Fruit fly (Drosophila melanogaster) whole organism, embryonic: Measurements from ENCODE around the gene CG6168.
A peak's percentile ranks its signal among the peaks of the same experiment; 100 is the strongest.

ENCODE experiments used
- Abd-B ChIP-seq: fragments of 200-800 bp; sonication (Bioruptor generic); optimal IDR thresholded peaks from 2 replicates; lab custom pipeline; 2018; ENCODE audit warnings: missing biosample characterization, mild to moderate bottlenecking, missing genetic modification characterization, moderate library complexity
- B-H2 ChIP-seq: fragments of 200-800 bp; sonication (Bioruptor generic); optimal IDR thresholded peaks from 2 replicates; lab custom pipeline; 2018; ENCODE audit warnings: missing biosample characterization, mild to moderate bottlenecking, missing genetic modification characterization
- CG11247 ChIP-seq: fragments of 200-800 bp; sonication (Bioruptor generic); IDR thresholded peaks from 2 replicates; pipeline ENCODE4 v1.3.6; 2022; ENCODE audit warnings: missing biosample characterization, missing genetic modification characterization
- CG12155 ChIP-seq: fragments of 200-800 bp; sonication (Bioruptor generic); optimal IDR thresholded peaks from 3 replicates; lab custom pipeline; 2016; ENCODE audit warnings: missing biosample characterization, missing genetic modification characterization
- CG14014 ChIP-seq: fragments of 200-800 bp; sonication (Bioruptor generic); IDR thresholded peaks from 2 replicates; pipeline ENCODE4 v1.3.6; 2022; ENCODE audit warnings: missing biosample characterization, missing genetic modification characterization
- CG14050 ChIP-seq: fragments of 200-800 bp; sonication (Bioruptor generic); IDR thresholded peaks from 3 replicates; pipeline ENCODE4 v1.3.6; 2022; ENCODE audit warnings: missing biosample characterization, missing genetic modification characterization
- CG14710 ChIP-seq: fragments of 200-800 bp; sonication (Bioruptor generic); optimal IDR thresholded peaks from 3 replicates; lab custom pipeline; 2019; ENCODE audit warnings: missing biosample characterization, mild to moderate bottlenecking, missing genetic modification characterization, moderate library complexity
- CG16813 ChIP-seq: fragments of 200-800 bp; sonication (Bioruptor generic); IDR thresholded peaks from 3 replicates; pipeline ENCODE4 v1.3.6; 2022; ENCODE audit warnings: missing biosample characterization, missing genetic modification characterization; ENCODE audit not compliant: partially characterized antibody
- CG17568 ChIP-seq: fragments of 200-800 bp; sonication (Bioruptor generic); optimal IDR thresholded peaks from 2 replicates; lab custom pipeline; 2018; ENCODE audit warnings: missing biosample characterization, mild to moderate bottlenecking, missing genetic modification characterization, moderate library complexity
- CG18599 ChIP-seq: fragments of 200-800 bp; sonication (Bioruptor generic); optimal IDR thresholded peaks from 3 replicates; lab custom pipeline; 2017; ENCODE audit warnings: missing biosample characterization, missing genetic modification characterization, mild to moderate bottlenecking, moderate library complexity, missing genetic modification reagents
- CG2199 ChIP-seq: fragments of 200-800 bp; sonication (Bioruptor generic); IDR thresholded peaks from 3 replicates; pipeline ENCODE4 v1.3.6; 2022; ENCODE audit warnings: missing biosample characterization, missing genetic modification characterization
- CG2712 ChIP-seq: fragments of 200-800 bp; optimal IDR thresholded peaks from 3 replicates; lab custom pipeline; 2019; ENCODE audit warnings: missing biosample characterization, mild to moderate bottlenecking, missing genetic modification characterization, moderate library complexity
- CG30431 ChIP-seq: fragments of 200-800 bp; sonication (Bioruptor generic); optimal IDR thresholded peaks from 2 replicates; lab custom pipeline; 2017; ENCODE audit warnings: missing biosample characterization, missing genetic modification characterization
- CG32532 ChIP-seq: fragments of 200-800 bp; sonication (Bioruptor generic); IDR thresholded peaks from 2 replicates; pipeline ENCODE4 v1.3.6; 2022; ENCODE audit warnings: missing biosample characterization, missing genetic modification characterization
- CG32767 ChIP-seq: fragments of 200-800 bp; sonication (Bioruptor generic); IDR thresholded peaks from 2 replicates; pipeline ENCODE4 v1.3.6; 2022; ENCODE audit warnings: missing biosample characterization, missing genetic modification characterization
- CG3407 ChIP-seq: fragments of 200-800 bp; sonication (Bioruptor generic); optimal IDR thresholded peaks from 2 replicates; lab custom pipeline; 2018; ENCODE audit warnings: missing biosample characterization, mild to moderate bottlenecking, missing genetic modification characterization
- CG4282 ChIP-seq: fragments of 200-800 bp; sonication (Bioruptor generic); optimal IDR thresholded peaks from 2 replicates; lab custom pipeline; 2016; ENCODE audit warnings: missing biosample characterization, missing genetic modification characterization
- CG4707 ChIP-seq: fragments of 200-800 bp; sonication (Bioruptor generic); optimal IDR thresholded peaks from 2 replicates; lab custom pipeline; 2018; ENCODE audit warnings: missing biosample characterization, mild to moderate bottlenecking, missing genetic modification characterization, moderate library complexity
- CG7357 ChIP-seq: fragments of 200-800 bp; sonication (Bioruptor generic); IDR thresholded peaks from 3 replicates; pipeline ENCODE4 v1.3.6; 2022; ENCODE audit warnings: missing biosample characterization, missing genetic modification characterization
- CG7745 ChIP-seq: fragments of 200-800 bp; sonication (Bioruptor generic); optimal IDR thresholded peaks from 2 replicates; lab custom pipeline; 2018; ENCODE audit warnings: missing biosample characterization, mild to moderate bottlenecking, missing genetic modification characterization, moderate library complexity
- CG7786 ChIP-seq: fragments of 200-800 bp; sonication (Bioruptor generic); optimal IDR thresholded peaks from 2 replicates; lab custom pipeline; 2016; ENCODE audit warnings: missing biosample characterization, missing genetic modification characterization
- CG7928 ChIP-seq: fragments of 200-800 bp; sonication (Bioruptor generic); optimal IDR thresholded peaks from 2 replicates; lab custom pipeline; 2017; ENCODE audit warnings: missing biosample characterization, mild to moderate bottlenecking, missing genetic modification characterization
- CG8089 ChIP-seq: fragments of 200-800 bp; sonication (Bioruptor generic); optimal IDR thresholded peaks from 3 replicates; lab custom pipeline; 2016; ENCODE audit warnings: missing biosample characterization, missing genetic modification characterization
- CG8388 ChIP-seq: fragments of 200-800 bp; sonication (Bioruptor generic); optimal IDR thresholded peaks from 2 replicates; lab custom pipeline; 2019; ENCODE audit warnings: missing biosample characterization, mild to moderate bottlenecking, missing genetic modification characterization, moderate library complexity
- CG8944 ChIP-seq: fragments of 200-800 bp; sonication (Bioruptor generic); optimal IDR thresholded peaks from 3 replicates; lab custom pipeline; 2016; ENCODE audit warnings: missing biosample characterization, missing genetic modification characterization
- Dll ChIP-seq: fragments of 200-800 bp; sonication (Bioruptor generic); IDR thresholded peaks from 4 replicates; pipeline ENCODE4 v1.3.6; 2022; ENCODE audit warnings: missing biosample characterization, missing genetic modification characterization; ENCODE audit not compliant: partially characterized antibody
- ERR ChIP-seq: fragments of 200-800 bp; sonication (Bioruptor generic); optimal IDR thresholded peaks from 2 replicates; lab custom pipeline; 2016; ENCODE audit warnings: missing biosample characterization, missing genetic modification characterization
- Gsc ChIP-seq: fragments of 200-800 bp; sonication (Bioruptor generic); IDR thresholded peaks from 2 replicates; pipeline ENCODE4 v1.3.6; 2022; ENCODE audit warnings: missing biosample characterization, missing genetic modification characterization
- HLH4C ChIP-seq: fragments of 200-800 bp; sonication (Bioruptor generic); IDR thresholded peaks from 3 replicates; pipeline ENCODE4 v1.3.6; 2022; ENCODE audit warnings: missing biosample characterization, missing genetic modification characterization; ENCODE audit not compliant: partially characterized antibody
- Hsf ChIP-seq: fragments of 200-800 bp; sonication (Bioruptor generic); optimal IDR thresholded peaks from 3 replicates; lab custom pipeline; 2016; ENCODE audit warnings: missing biosample characterization, missing genetic modification characterization
- MTF-1 ChIP-seq: fragments of 200-800 bp; sonication (Bioruptor generic); optimal IDR thresholded peaks from 2 replicates; lab custom pipeline; 2018; ENCODE audit warnings: missing biosample characterization, mild to moderate bottlenecking, missing genetic modification characterization, borderline replicate concordance
- Neu2 ChIP-seq: fragments of 200-800 bp; sonication (Bioruptor generic); optimal IDR thresholded peaks from 3 replicates; lab custom pipeline; 2016; ENCODE audit warnings: missing biosample characterization, missing genetic modification characterization, borderline replicate concordance
- Optix ChIP-seq: fragments of 200-800 bp; sonication (Bioruptor generic); IDR thresholded peaks from 3 replicates; pipeline ENCODE4 v1.3.6; 2022; ENCODE audit warnings: missing biosample characterization, missing genetic modification characterization
- Rfx ChIP-seq: fragments of 200-800 bp; sonication (Bioruptor generic); IDR thresholded peaks from 2 replicates; pipeline ENCODE4 v1.3.6; 2022; ENCODE audit warnings: missing biosample characterization, missing genetic modification characterization
- ab ChIP-seq: fragments of 200-800 bp; sonication (Bioruptor generic); optimal IDR thresholded peaks from 2 replicates; lab custom pipeline; 2016; ENCODE audit warnings: missing biosample characterization, missing genetic modification characterization
- bab2 ChIP-seq: fragments of 200-800 bp; sonication (Bioruptor generic); optimal IDR thresholded peaks from 2 replicates; lab custom pipeline; 2016; ENCODE audit warnings: missing biosample characterization, missing genetic modification characterization
- bbx ChIP-seq: fragments of 200-800 bp; sonication (Bioruptor generic); IDR thresholded peaks from 2 replicates; pipeline ENCODE4 v1.3.6; 2022; ENCODE audit warnings: missing biosample characterization, missing genetic modification characterization; ENCODE audit not compliant: partially characterized antibody
- cad ChIP-seq: fragments of >200 bp; optimal IDR thresholded peaks from 2 replicates; lab custom pipeline; 2017; ENCODE audit warnings: missing biosample characterization, missing genetic modification characterization
- dimm ChIP-seq: fragments of 200-800 bp; sonication (Bioruptor generic); IDR thresholded peaks from 2 replicates; pipeline ENCODE4 v1.3.6; 2022; ENCODE audit warnings: missing biosample characterization, missing genetic modification characterization
- dmrt11E ChIP-seq: fragments of 200-800 bp; sonication (Bioruptor generic); optimal IDR thresholded peaks from 3 replicates; lab custom pipeline; 2018; ENCODE audit warnings: missing biosample characterization, mild to moderate bottlenecking, missing genetic modification characterization, moderate library complexity
- dmrt99B ChIP-seq: fragments of 200-800 bp; sonication (Bioruptor generic); optimal IDR thresholded peaks from 2 replicates; lab custom pipeline; 2018; ENCODE audit warnings: missing biosample characterization, mild to moderate bottlenecking, missing genetic modification characterization, moderate library complexity
- ems ChIP-seq: fragments of 200-800 bp; sonication (Bioruptor generic); optimal IDR thresholded peaks from 3 replicates; lab custom pipeline; 2016; ENCODE audit warnings: missing biosample characterization, missing genetic modification characterization
- kni ChIP-seq: fragments of 200-800 bp; sonication (Bioruptor generic); optimal IDR thresholded peaks from 3 replicates; lab custom pipeline; 2017; ENCODE audit warnings: mild to moderate bottlenecking, missing biosample characterization, missing genetic modification reagents, missing genetic modification characterization
- lov ChIP-seq, 2 experiments: fragments of 200-800 bp in 1 of 2; fragments of >200 bp in 1 of 2; sonication (Bioruptor generic) in 1 of 2; IDR thresholded peaks in 1 of 2; optimal IDR thresholded peaks in 1 of 2; 2 replicates in 1 of 2; 3 replicates in 1 of 2; pipeline versions ENCODE4 v1.3.6 to Lab custom; 2017 to 2022; ENCODE audit warnings: missing biosample characterization in 1 of 2, missing genetic modification characterization in 1 of 2
- pb ChIP-seq: fragments of 200-800 bp; sonication (Bioruptor generic); optimal IDR thresholded peaks from 3 replicates; lab custom pipeline; 2016; ENCODE audit warnings: missing biosample characterization, missing genetic modification characterization
- sens-2 ChIP-seq: fragments of 200-800 bp; sonication (Bioruptor generic); IDR thresholded peaks from 2 replicates; pipeline ENCODE4 v1.3.6; 2022; ENCODE audit warnings: missing biosample characterization, missing genetic modification characterization
- sqz ChIP-seq: fragments of 200-800 bp; sonication (Bioruptor generic); optimal IDR thresholded peaks from 3 replicates; lab custom pipeline; 2018; ENCODE audit warnings: missing biosample characterization, mild to moderate bottlenecking, missing genetic modification characterization

The CG6168 gene

DNA sequence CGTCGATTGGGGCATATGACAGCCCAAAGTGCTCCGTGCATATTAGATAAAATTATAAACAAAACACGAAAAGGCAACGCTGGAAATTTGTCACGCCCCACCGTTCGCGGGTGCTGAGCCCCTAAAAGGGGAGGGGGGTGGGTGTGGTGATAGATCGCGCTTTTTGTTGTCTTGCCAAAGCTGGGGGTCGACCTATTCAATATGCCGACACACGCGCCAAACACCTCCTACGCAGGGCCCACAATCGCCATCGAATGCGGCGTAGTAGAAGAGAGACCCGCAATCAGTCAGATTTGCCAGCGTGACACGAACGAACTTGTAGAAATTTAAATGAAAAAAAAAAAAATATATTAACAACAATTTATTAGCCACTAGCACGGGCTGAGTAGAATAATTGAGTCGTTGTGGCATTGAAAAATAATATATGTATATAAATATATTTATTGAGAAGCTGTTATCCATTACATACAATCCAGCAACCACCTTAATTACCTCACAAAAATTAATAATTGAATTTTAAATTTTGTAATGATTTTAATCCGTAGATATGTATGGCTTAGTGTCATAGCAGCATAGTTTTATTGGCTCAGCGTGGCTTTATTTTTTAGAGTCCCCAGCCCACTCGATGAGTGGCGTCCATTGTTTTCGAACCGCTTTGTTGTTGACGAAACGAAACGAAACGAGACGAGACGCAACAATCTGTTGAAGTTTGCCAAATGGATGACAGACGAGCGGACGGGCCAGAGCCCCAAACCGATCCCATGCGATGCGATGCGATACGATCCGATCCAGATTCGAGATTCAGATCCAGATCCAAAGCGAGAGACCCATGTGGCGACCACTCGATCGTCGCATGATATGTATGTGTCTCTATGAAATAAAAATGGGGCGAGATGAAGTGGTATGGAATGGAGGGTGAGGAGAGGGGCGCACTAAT lies 27.7 kb upstream of the CG6168 start (continued):
- TF ChIP-seq Gsc (GFP tag; lab: Robert Waterston, UW) (no peak; the same call in 1 of the 2 replicates), CG32532 (peak; percentile 93), CG2199 (no peak), CG7786 (GFP tag; lab: Kevin White, UChicago) (no peak), CG7357 (GFP tag; lab: Robert Waterston, UW) (peak; percentile 84), Rfx (GFP tag; lab: Robert Waterston, UW) (peak; percentile 91), CG12155 (peak; percentile 61), cad (no peak), pb (GFP tag; lab: Kevin White, UChicago) (no peak), Dll (GFP tag; lab: Robert Waterston, UW) (no peak), sqz (GFP tag; lab: Kevin White, UChicago) (peak; percentile 86), bab2 (GFP tag; lab: Kevin White, UChicago) (no peak), CG18599 (GFP tag; lab: Kevin White, UChicago) (peak; percentile 93), ab (GFP tag; lab: Kevin White, UChicago) (no peak), CG2712 (tag; lab: Kevin White, UChicago) (peak; percentile 86), CG8388 (GFP tag; lab: Kevin White, UChicago) (peak; percentile 84), sens-2 (GFP tag; lab: Robert Waterston, UW) (peak; percentile 85), CG4282 (GFP tag; lab: Kevin White, UChicago) (no peak), MTF-1 (GFP tag; lab: Kevin White, UChicago) (peak; percentile 23), CG11247 (peak; percentile 82), CG32767 (GFP tag; lab: Robert Waterston, UW) (peak; percentile 93), bbx (no peak), dmrt99B (tag; lab: Kevin White, UChicago) (peak; percentile 92), kni (GFP tag; lab: Kevin White, UChicago) (peak; percentile 77), CG17568 (GFP tag; lab: Kevin White, UChicago) (peak; percentile 82), CG16813 (no peak), CG3407 (GFP tag; lab: Kevin White, UChicago) (peak; percentile 56), CG14050 (GFP tag; lab: Robert Waterston, UW) (peak; percentile 91), CG30431 (GFP tag; lab: Kevin White, UChicago) (peak; percentile 81), Optix (peak; percentile 44; the same call in 1 of the 3 replicates), CG8089 (GFP tag; lab: Kevin White, UChicago) (no peak), dimm (GFP tag; lab: Robert Waterston, UW) (peak; percentile 82), B-H2 (GFP tag; lab: Kevin White, UChicago) (peak; percentile 56), Abd-B (peak; percentile 65), CG7928 (GFP tag; lab: Kevin White, UChicago) (peak; percentile 52), Neu2 (GFP tag; lab: Kevin White, UChicago) (no peak), CG4707 (peak; percentile 59), Hsf (GFP tag; lab: Kevin White, UChicago) (peak; percentile 33), CG14014 (GFP tag; lab: Robert Waterston, UW) (peak; percentile 93), ems (GFP tag; lab: Kevin White, UChicago) (no peak), CG7745 (no peak), ERR (GFP tag; lab: Kevin White, UChicago) (no peak), HLH4C (GFP tag; lab: Robert Waterston, UW) (no peak), dmrt11E (tag; lab: Kevin White, UChicago) (peak; percentile 74), CG14710 (tag; lab: Kevin White, UChicago) (peak; percentile 65), lov (optimal IDR thresholded peaks at IDR 0.05; lab: Kevin White, UChicago) (no peak), lov (GFP tag; IDR thresholded peaks at IDR 0.05; lab: Robert Waterston, UW) (peak; percentile 70; the same call in 1 of the 3 replicates), CG8944 (GFP tag; lab: Kevin White, UChicago) (no peak)
